Worm (Caenorhabditis elegans): Measurements from ENCODE around the gene ZK792.5.

DNA sequence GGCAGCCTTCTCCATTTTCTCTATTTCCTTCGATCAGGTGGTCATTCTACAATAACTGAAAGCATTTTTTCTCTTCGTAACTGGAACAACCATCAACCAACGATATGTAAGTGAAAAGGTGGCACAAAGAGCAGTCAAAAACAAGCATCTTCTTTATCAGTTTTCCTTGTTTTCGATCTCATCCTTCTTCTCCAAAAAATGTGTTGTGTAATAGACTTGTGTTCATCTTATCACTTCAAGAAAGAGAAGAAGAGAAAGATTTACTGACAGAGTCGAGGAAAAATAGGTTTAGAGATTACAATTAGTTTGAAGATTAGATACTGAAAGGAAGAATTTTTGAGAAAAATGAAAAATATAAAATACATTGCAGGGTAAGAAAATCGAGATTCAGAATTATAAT, 42.6 kb downstream of the ZK792.5 start:
- TF ChIP-seq lin-39 (tag; optimal IDR thresholded peaks at IDR 0.05) (no peak), nhr-237 (tag; optimal IDR thresholded peaks at IDR 0.05) (no peak), ztf-11 (tag; optimal IDR thresholded peaks at IDR 0.05) (no peak), ama-1 (optimal IDR thresholded peaks at IDR 0.05) (no peak), unc-39 (tag; optimal IDR thresholded peaks at IDR 0.05) (no peak), egl-27 (tag; optimal IDR thresholded peaks at IDR 0.05) (no peak), unc-62 (GFP tag; optimal IDR thresholded peaks at IDR 0.05) (no peak)

All from whole organism, L2 larva.